Fruit fly (Drosophila melanogaster): ENCODE measurements around the gene Nup37.
A peak's percentile ranks its signal among the peaks of the same experiment; 100 is the strongest.

Gene Nup37

DNA sequence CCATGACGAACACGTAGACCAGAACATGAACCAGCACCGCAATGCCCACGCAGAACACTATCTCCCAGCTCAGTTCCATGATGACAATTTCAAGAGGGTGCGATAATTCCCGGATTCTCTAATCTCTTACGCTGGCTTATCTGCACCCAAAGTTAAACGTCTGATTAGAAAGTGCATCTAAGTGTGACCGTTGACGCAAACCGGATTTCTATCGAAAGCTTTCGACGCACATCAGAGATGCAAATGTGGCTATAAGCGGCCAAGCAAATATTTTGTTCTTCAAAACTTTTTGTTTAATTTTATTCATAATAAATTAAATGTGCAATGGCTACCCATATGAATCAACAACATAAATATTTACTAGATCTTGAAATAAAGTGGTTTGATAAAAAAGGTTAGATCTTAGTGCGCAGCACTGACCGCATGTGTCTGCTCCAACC, 14.9 kb downstream of the Nup37 start, which contains the start of the genes Kdsr and CG11858:
Gene Kdsr, minus strand, starts transcription at position 177 of the 440 bp plus-strand sequence.
Gene CG11858, plus strand, starts transcription at position 420 of the 440 bp plus-strand sequence.
- TF ChIP-seq CG15710 (tag; optimal IDR thresholded peaks at IDR 0.05) (peak; percentile 48), CG14655 (GFP tag; optimal IDR thresholded peaks at IDR 0.05) (no peak), EcR (GFP tag; optimal IDR thresholded peaks at IDR 0.05) (peak; percentile 81), Pif1A (GFP tag; optimal IDR thresholded peaks at IDR 0.05) (no peak), CG12605 (GFP tag; IDR thresholded peaks at IDR 0.05) (no peak), CG4496 (GFP tag; IDR thresholded peaks at IDR 0.05) (peak; percentile 82), CG13204 (GFP tag; optimal IDR thresholded peaks at IDR 0.05) (no peak), rn (GFP tag; IDR thresholded peaks at IDR 0.05) (no peak), CG9948 (tag; optimal IDR thresholded peaks at IDR 0.05) (peak; percentile 49), fd96Ca (GFP tag; IDR thresholded peaks at IDR 0.05) (peak; percentile 64; the same call in 2 of the 3 replicates), CG17806 (tag; optimal IDR thresholded peaks at IDR 0.05) (peak; percentile 53), CG10348 (GFP tag; IDR thresholded peaks at IDR 0.05) (peak; percentile 46; the same call in 1 of the 2 replicates), CG32121 (GFP tag; IDR thresholded peaks at IDR 0.05) (peak; percentile 75), CG8301 (tag; optimal IDR thresholded peaks at IDR 0.05) (no peak), D1 (tag; optimal IDR thresholded peaks at IDR 0.05) (no peak), Pif1B (GFP tag; optimal IDR thresholded peaks at IDR 0.05) (no peak), CG8159 (tag; optimal IDR thresholded peaks at IDR 0.05) (no peak), CG34367 (tag; optimal IDR thresholded peaks at IDR 0.05) (peak; percentile 39), Snoo (tag; optimal IDR thresholded peaks at IDR 0.05) (peak; percentile 34), Ets98B (GFP tag; IDR thresholded peaks at IDR 0.05) (peak; percentile 62), gl (tag; optimal IDR thresholded peaks at IDR 0.05) (no peak)

DNA sequence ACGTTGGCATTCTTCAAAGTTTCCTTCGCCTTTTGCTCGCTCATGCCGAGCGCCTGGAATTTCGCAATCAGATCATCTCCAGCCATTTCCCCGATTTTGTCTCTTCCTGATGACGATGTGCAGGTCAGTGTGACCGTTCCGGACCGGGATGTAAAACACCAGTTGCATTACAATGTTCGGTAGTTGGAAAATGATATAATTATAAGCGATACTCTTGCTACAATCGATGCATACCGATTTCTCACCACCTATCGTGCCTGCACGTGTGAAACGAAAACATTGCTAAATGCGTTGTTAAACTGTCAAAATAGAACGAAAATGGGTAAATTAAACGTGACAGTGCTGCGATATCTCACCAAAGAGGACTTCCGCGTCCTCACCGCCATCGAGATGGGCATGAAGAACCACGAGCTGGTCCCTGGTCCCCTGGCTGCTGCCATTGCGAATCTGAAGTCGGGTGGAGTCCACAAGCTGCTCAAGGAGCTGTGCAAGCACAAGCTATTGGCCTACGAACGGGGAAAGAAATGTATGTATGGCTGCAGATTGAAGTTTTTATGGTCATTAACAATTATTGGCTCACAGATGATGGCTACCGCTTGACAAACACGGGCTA, 18.2 kb downstream of the Nup37 start, which contains the start of the genes GlnRS and RIOK2:
Gene GlnRS, minus strand, starts transcription at position 133 of the 613 bp plus-strand sequence.
Gene RIOK2, plus strand, starts transcription at position 256 of the 613 bp plus-strand sequence.
- TF ChIP-seq CG12605 (GFP tag; IDR thresholded peaks at IDR 0.05) = peak; percentile 51; the same call in 1 of the 2 replicates
- TF ChIP-seq CG34367 (tag; optimal IDR thresholded peaks at IDR 0.05) = no peak

DNA sequence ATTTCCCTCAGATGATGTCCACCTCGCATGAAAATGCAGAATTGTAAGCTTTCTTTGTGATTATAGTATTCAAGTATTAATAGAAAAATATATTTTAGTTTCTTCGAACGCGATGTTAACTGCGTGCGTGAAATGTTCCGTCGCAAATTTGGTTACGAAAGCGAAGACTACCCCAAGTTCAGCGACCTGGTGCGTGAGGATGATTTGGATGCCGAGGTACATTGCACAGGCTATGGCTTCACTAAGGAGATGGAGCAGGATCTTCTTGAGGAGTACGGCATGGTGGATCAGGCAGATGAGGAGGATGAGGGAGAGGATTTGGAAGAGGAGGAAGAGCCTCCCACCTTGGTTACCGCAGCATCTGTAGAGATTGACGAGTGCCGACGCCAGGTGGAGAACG, 19.3 kb downstream of the Nup37 start:
- no peak for TF ChIP-seq CG12605 (GFP tag; IDR thresholded peaks at IDR 0.05)

DNA sequence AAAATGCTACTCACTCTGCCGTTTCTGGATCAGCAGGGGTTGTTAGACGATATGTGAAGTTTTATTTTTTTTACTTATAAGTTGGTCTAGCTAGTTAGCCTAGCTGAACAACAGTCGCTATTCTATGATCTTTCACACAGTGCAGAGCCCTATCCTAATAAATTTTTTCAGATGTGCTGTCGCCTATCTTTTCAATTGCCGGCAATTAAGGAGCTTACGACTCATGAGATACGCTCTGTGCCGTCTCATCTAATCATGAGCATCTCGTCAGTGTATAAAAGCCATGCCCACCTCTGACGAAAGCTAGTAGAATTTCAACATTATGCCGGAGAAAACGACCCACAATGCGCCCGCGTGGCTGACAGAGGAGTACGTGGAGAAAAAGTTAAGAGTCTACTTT, 22.5 kb downstream of the Nup37 start, which contains the start of the genes CG11889 and CG11891:
Gene CG11889, plus strand, starts transcription at position 301 of the 400 bp plus-strand sequence.
Gene CG11891, plus strand, starts transcription at position 301 of the 400 bp plus-strand sequence.
- no peak for TF ChIP-seq fd96Ca (GFP tag; IDR thresholded peaks at IDR 0.05)
- no peak for TF ChIP-seq D1 (tag; optimal IDR thresholded peaks at IDR 0.05)
- no peak for TF ChIP-seq CG17806 (tag; optimal IDR thresholded peaks at IDR 0.05)
- no peak for TF ChIP-seq Ets98B (GFP tag; IDR thresholded peaks at IDR 0.05)
- no peak for TF ChIP-seq CG32121 (GFP tag; IDR thresholded peaks at IDR 0.05)
- no peak for TF ChIP-seq Snoo (tag; optimal IDR thresholded peaks at IDR 0.05)
- TF ChIP-seq CG8301 (tag; optimal IDR thresholded peaks at IDR 0.05) = no peak
- TF ChIP-seq CG14655 (GFP tag; optimal IDR thresholded peaks at IDR 0.05) = no peak
- TF ChIP-seq gl (tag; optimal IDR thresholded peaks at IDR 0.05) = no peak
- no peak for TF ChIP-seq Pif1A (GFP tag; optimal IDR thresholded peaks at IDR 0.05)
- TF ChIP-seq CG9948 (tag; optimal IDR thresholded peaks at IDR 0.05) = no peak
- TF ChIP-seq CG4496 (GFP tag; IDR thresholded peaks at IDR 0.05) = no peak
- TF ChIP-seq CG8159 (tag; optimal IDR thresholded peaks at IDR 0.05) = no peak
- no peak for TF ChIP-seq CG15710 (tag; optimal IDR thresholded peaks at IDR 0.05)
- TF ChIP-seq Pif1B (GFP tag; optimal IDR thresholded peaks at IDR 0.05) = no peak
- TF ChIP-seq CG12605 (GFP tag; IDR thresholded peaks at IDR 0.05) = no peak
- TF ChIP-seq CG34367 (tag; optimal IDR thresholded peaks at IDR 0.05) = no peak
- TF ChIP-seq EcR (GFP tag; optimal IDR thresholded peaks at IDR 0.05) = no peak
- no peak for TF ChIP-seq CG10348 (GFP tag; IDR thresholded peaks at IDR 0.05)

- TF ChIP-seq CG10348 (GFP tag; IDR thresholded peaks at IDR 0.05) (no peak), Snoo (tag; optimal IDR thresholded peaks at IDR 0.05) (no peak), EcR (GFP tag; optimal IDR thresholded peaks at IDR 0.05) (no peak), Pif1B (GFP tag; optimal IDR thresholded peaks at IDR 0.05) (no peak), CG8159 (tag; optimal IDR thresholded peaks at IDR 0.05) (no peak), CG14655 (GFP tag; optimal IDR thresholded peaks at IDR 0.05) (no peak), CG17806 (tag; optimal IDR thresholded peaks at IDR 0.05) (no peak), CG4496 (GFP tag; IDR thresholded peaks at IDR 0.05) (no peak), Pif1A (GFP tag; optimal IDR thresholded peaks at IDR 0.05) (no peak), CG13204 (GFP tag; optimal IDR thresholded peaks at IDR 0.05) (no peak), CG15710 (tag; optimal IDR thresholded peaks at IDR 0.05) (no peak), CG32121 (GFP tag; IDR thresholded peaks at IDR 0.05) (no peak), CG8301 (tag; optimal IDR thresholded peaks at IDR 0.05) (no peak), CG9948 (tag; optimal IDR thresholded peaks at IDR 0.05) (no peak), D1 (tag; optimal IDR thresholded peaks at IDR 0.05) (no peak), fd96Ca (GFP tag; IDR thresholded peaks at IDR 0.05) (no peak), rn (GFP tag; IDR thresholded peaks at IDR 0.05) (no peak)
Measured at dm6 chr3R:25273537-25273936, 26.1 kb downstream of the Nup37 start, which contains the start of gene CG11878. CG11878 (plus strand) TSS chr3R:25273837.

dm6 chr3R:25275276-25275675, 27.8 kb downstream of the Nup37 start:
- TF ChIP-seq Ets98B (GFP tag; IDR thresholded peaks at IDR 0.05) = no peak
- no peak for TF ChIP-seq CG17806 (tag; optimal IDR thresholded peaks at IDR 0.05)
- no peak for TF ChIP-seq CG10348 (GFP tag; IDR thresholded peaks at IDR 0.05)
- no peak for TF ChIP-seq CG12605 (GFP tag; IDR thresholded peaks at IDR 0.05)
- TF ChIP-seq D1 (tag; optimal IDR thresholded peaks at IDR 0.05) = no peak

Measured in whole organism, pupa.